Fruit fly (Drosophila melanogaster): Measurements from ENCODE around the gene CG3061.

CG3061 gene

DNA sequence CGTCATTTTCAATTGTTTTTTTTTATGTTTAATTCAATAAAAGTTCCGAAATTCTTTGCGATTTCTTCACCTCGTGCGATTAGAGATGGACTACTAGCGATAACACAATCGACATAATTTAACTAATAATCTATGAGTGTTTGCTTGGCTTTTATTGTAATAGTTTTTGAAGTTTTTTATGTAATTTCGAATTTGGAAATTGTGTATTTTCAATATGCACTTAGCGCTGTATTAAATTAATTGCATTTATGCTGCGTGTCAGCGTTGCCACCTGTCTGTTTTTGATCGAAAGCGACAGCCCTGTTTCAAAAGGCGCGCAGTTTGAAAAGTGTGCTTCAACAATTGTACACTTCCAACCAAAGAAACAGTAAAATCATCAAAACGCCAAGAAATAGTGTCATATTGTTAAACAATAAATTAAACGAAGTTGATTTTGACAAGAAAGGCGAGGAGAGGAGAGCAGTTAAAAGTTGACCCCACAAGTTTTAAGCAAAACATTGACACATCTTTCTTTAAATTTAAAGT, 3.8 kb downstream of the CG3061 start, which contains the start of gene CG9922 (continued):
- no peak for TF ChIP-seq bigmax (GFP tag; optimal IDR thresholded peaks at IDR 0.05)
- peak; percentile 6 for TF ChIP-seq cg (GFP tag; optimal IDR thresholded peaks at IDR 0.05)
- TF ChIP-seq CG12942 (GFP tag; optimal IDR thresholded peaks at IDR 0.05): peak; percentile 21
- no peak for TF ChIP-seq ssp (GFP tag; IDR thresholded peaks at IDR 0.05)
- no peak for TF ChIP-seq H2.0 (GFP tag; IDR thresholded peaks at IDR 0.05)
- no peak for TF ChIP-seq CG5953 (GFP tag; IDR thresholded peaks at IDR 0.05)
- no peak for TF ChIP-seq Lpt (GFP tag; optimal IDR thresholded peaks at IDR 0.05)
- TF ChIP-seq dpn (GFP tag; optimal IDR thresholded peaks at IDR 0.05): peak; percentile 43 to 58
- TF ChIP-seq E2f1 (GFP tag; IDR thresholded peaks at IDR 0.05): no peak
- TF ChIP-seq Hmr (GFP tag; optimal IDR thresholded peaks at IDR 0.05): peak; percentile 49
- peak; percentile 43 for TF ChIP-seq CG13894 (tag; optimal IDR thresholded peaks at IDR 0.05)
- peak; percentile 55 for TF ChIP-seq PHDP (tag; optimal IDR thresholded peaks at IDR 0.05)
- TF ChIP-seq CG10543 (GFP tag; optimal IDR thresholded peaks at IDR 0.05): peak; percentile 23
- peak; percentile 63 for TF ChIP-seq Xrp1 (GFP tag; IDR thresholded peaks at IDR 0.05)
- peak in 1 of 2 experiments; percentile 52 for TF ChIP-seq eve (GFP tag; optimal IDR thresholded peaks at IDR 0.05)
- TF ChIP-seq Six4 (GFP tag; optimal IDR thresholded peaks at IDR 0.05): peak; percentile 24
- TF ChIP-seq CG4617 (GFP tag; optimal IDR thresholded peaks at IDR 0.05; ENCODE audit: borderline replicate concordance): peak; percentile 67
- no peak for TF ChIP-seq CG4282 (GFP tag; optimal IDR thresholded peaks at IDR 0.05)
- TF ChIP-seq shn (GFP tag; optimal IDR thresholded peaks at IDR 0.05): peak; percentile 47
- TF ChIP-seq zen2 (GFP tag; IDR thresholded peaks at IDR 0.05; ENCODE audit: partially characterized antibody): no peak; the same call in 2 of the 3 replicates
- TF ChIP-seq lilli (GFP tag; optimal IDR thresholded peaks at IDR 0.05): peak; percentile 74
- TF ChIP-seq ken (GFP tag; IDR thresholded peaks at IDR 0.05): no peak
- TF ChIP-seq NfI (GFP tag; optimal IDR thresholded peaks at IDR 0.05): peak; percentile 36
- TF ChIP-seq fd96Cb (tag; optimal IDR thresholded peaks at IDR 0.05): no peak
- TF ChIP-seq cato (GFP tag; optimal IDR thresholded peaks at IDR 0.05; ENCODE audit: borderline replicate concordance): peak; percentile 12
- no peak for TF ChIP-seq CG6765 (GFP tag; optimal IDR thresholded peaks at IDR 0.05)
- TF ChIP-seq bcd (GFP tag; optimal IDR thresholded peaks at IDR 0.05): no peak
- no peak for TF ChIP-seq gce (GFP tag; IDR thresholded peaks at IDR 0.05)
- peak; percentile 21; the same call in 1 of the 2 replicates for TF ChIP-seq CG17328 (GFP tag; IDR thresholded peaks at IDR 0.05)
- no peak for TF ChIP-seq D19B (GFP tag; optimal IDR thresholded peaks at IDR 0.05)
- TF ChIP-seq tio (GFP tag; optimal IDR thresholded peaks at IDR 0.05): no peak
- TF ChIP-seq slbo (GFP tag; IDR thresholded peaks at IDR 0.05): peak; percentile 52; the same call in 1 of the 2 replicates
- 0 out of 2 replicates have a peak, but pooled peaks have one; percentile 24 for TF ChIP-seq CG2129 (GFP tag; IDR thresholded peaks at IDR 0.05; ENCODE audit: partially characterized antibody)
- TF ChIP-seq CG30020 (tag; optimal IDR thresholded peaks at IDR 0.05): peak; percentile 61
- peak; percentile 61 for TF ChIP-seq NC2β (GFP tag; optimal IDR thresholded peaks at IDR 0.05)
- TF ChIP-seq HLHmδ (GFP tag; optimal IDR thresholded peaks at IDR 0.05): no peak
- TF ChIP-seq pho (GFP tag; optimal IDR thresholded peaks at IDR 0.05): peak; percentile 66
- no peak for TF ChIP-seq hb (GFP tag; IDR thresholded peaks at IDR 0.05; ENCODE audit: partially characterized antibody)
- TF ChIP-seq CG2678 (tag; optimal IDR thresholded peaks at IDR 0.05): peak; percentile 51
- peak; percentile 14 for TF ChIP-seq CG9817 (tag; optimal IDR thresholded peaks at IDR 0.05)
- TF ChIP-seq unpg (GFP tag; optimal IDR thresholded peaks at IDR 0.05): peak; percentile 28
- peak; percentile 64 for TF ChIP-seq Dad (GFP tag; optimal IDR thresholded peaks at IDR 0.05)
- TF ChIP-seq ara (GFP tag; IDR thresholded peaks at IDR 0.05): peak; percentile 11; the same call in 1 of the 2 replicates
- TF ChIP-seq gem (tag; optimal IDR thresholded peaks at IDR 0.05): peak; percentile 59
- TF ChIP-seq sob (GFP tag; IDR thresholded peaks at IDR 0.05): 0 out of 2 replicates have a peak, but pooled peaks have one; percentile 31
- no peak for TF ChIP-seq CG10462 (GFP tag; optimal IDR thresholded peaks at IDR 0.05)
- TF ChIP-seq CG15696 (tag; optimal IDR thresholded peaks at IDR 0.05): peak; percentile 57
- TF ChIP-seq CG14710 (tag; optimal IDR thresholded peaks at IDR 0.05): peak; percentile 86
- TF ChIP-seq tap (tag; optimal IDR thresholded peaks at IDR 0.05): peak; percentile 21
- TF ChIP-seq CG9215 (GFP tag; IDR thresholded peaks at IDR 0.05): no peak
